Worm (Caenorhabditis elegans): Measurements from ENCODE around the gene twk-40.

Gene twk-40

DNA sequence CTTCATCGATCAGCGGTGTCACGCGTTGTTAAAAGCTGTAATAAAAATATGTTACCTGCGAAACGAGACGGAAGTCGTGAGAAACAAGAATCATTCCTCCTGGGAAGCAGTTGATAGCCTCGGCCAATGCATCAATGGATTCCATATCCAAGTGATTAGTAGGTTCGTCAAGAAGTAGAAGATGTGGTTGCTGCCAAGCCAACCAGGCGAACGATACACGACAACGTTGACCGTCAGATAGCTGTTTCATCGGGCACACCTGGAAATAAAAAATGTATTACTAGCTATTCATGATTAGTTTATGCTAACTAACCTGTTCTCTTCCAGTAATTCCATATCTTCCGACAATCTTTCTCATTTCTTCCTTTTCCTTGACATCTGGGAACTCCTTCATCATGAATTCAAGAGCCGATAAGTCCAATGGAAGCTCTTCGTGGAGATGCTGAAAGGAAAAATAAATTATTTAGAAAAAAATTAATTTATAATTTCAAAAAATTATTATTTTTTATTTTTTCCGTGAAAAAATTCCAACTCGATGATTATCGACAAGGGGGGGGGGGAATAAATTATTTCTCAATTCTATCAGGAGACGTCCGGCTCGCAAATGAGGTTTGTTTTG is 33.2 kb downstream of the twk-40 start, which contains the start of gene tag-164:
Gene tag-164, plus strand, starts transcription at position 569 of the 619 bp plus-strand sequence.
- TF ChIP-seq lsy-2 (tag; optimal IDR thresholded peaks at IDR 0.05) = no peak
- no peak for TF ChIP-seq lin-32 (GFP tag; optimal IDR thresholded peaks at IDR 0.05)
- TF ChIP-seq drap-1 (GFP tag; optimal IDR thresholded peaks at IDR 0.05) = no peak
- no peak for TF ChIP-seq ceh-83 (GFP tag; optimal IDR thresholded peaks at IDR 0.05)
- TF ChIP-seq sem-2 (GFP tag; optimal IDR thresholded peaks at IDR 0.05) = no peak
- TF ChIP-seq ces-1 (GFP tag; optimal IDR thresholded peaks at IDR 0.05) = no peak
- no peak for TF ChIP-seq mep-1 (tag; optimal IDR thresholded peaks at IDR 0.05)
- no peak for TF ChIP-seq nhr-28 (tag; optimal IDR thresholded peaks at IDR 0.05)
- TF ChIP-seq nhr-12 (tag; optimal IDR thresholded peaks at IDR 0.05) = no peak
- no peak for TF ChIP-seq nhr-237 (tag; optimal IDR thresholded peaks at IDR 0.05)
- no peak for TF ChIP-seq tbx-8 (GFP tag; optimal IDR thresholded peaks at IDR 0.05)
- TF ChIP-seq M03D4.4 (tag; optimal IDR thresholded peaks at IDR 0.05) = no peak
- TF ChIP-seq sptf-1 (tag; optimal IDR thresholded peaks at IDR 0.05) = no peak
- TF ChIP-seq elt-3 (tag; optimal IDR thresholded peaks at IDR 0.05) = no peak
- no peak for TF ChIP-seq hlh-1 (tag; optimal IDR thresholded peaks at IDR 0.05)
- no peak for TF ChIP-seq nhr-2 (tag; optimal IDR thresholded peaks at IDR 0.05)
- no peak for TF ChIP-seq zip-8 (tag; optimal IDR thresholded peaks at IDR 0.05)

DNA sequence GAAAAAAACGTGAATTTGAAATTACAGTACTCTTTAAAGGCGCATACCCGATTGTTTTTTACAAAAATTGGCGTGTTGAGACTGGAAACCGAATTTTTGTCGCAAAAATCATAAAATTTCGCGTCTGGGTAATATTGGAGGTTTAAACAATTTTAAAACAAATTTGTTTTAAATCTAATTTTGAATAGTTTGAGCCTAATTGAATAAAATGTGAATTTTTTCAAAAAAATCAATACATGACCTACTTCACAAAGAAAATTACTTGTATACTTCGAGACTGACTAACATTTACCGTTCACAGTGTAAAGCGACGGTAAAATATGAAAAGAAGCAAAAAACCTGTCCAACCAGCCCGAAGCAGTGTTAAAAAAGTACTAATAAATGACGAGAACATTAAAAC is 35.0 kb downstream of the twk-40 start:
- TF ChIP-seq pha-4 (tag; optimal IDR thresholded peaks at IDR 0.05) = no peak
- TF ChIP-seq unc-120 (tag; optimal IDR thresholded peaks at IDR 0.05; ENCODE audit: poor library complexity, severe bottlenecking) = no peak
- no peak for TF ChIP-seq mls-2 (tag; optimal IDR thresholded peaks at IDR 0.05)
- TF ChIP-seq flh-1 (GFP tag; optimal IDR thresholded peaks at IDR 0.05) = no peak
- TF ChIP-seq nhr-12 (tag; optimal IDR thresholded peaks at IDR 0.05) = no peak
- no peak for TF ChIP-seq ceh-83 (GFP tag; optimal IDR thresholded peaks at IDR 0.05)
- TF ChIP-seq ceh-39 (tag; optimal IDR thresholded peaks at IDR 0.05) = no peak
- no peak for TF ChIP-seq mep-1 (tag; optimal IDR thresholded peaks at IDR 0.05)
- no peak for TF ChIP-seq unc-62 (GFP tag; optimal IDR thresholded peaks at IDR 0.05)
- no peak for TF ChIP-seq ces-1 (GFP tag; optimal IDR thresholded peaks at IDR 0.05)
- TF ChIP-seq cnd-1 (tag; optimal IDR thresholded peaks at IDR 0.05) = no peak
- TF ChIP-seq mab-5 (tag; optimal IDR thresholded peaks at IDR 0.05) = no peak
- no peak for TF ChIP-seq elt-3 (tag; optimal IDR thresholded peaks at IDR 0.05)
- no peak for TF ChIP-seq ceh-43 (GFP tag; optimal IDR thresholded peaks at IDR 0.05)
- TF ChIP-seq zip-8 (tag; optimal IDR thresholded peaks at IDR 0.05) = no peak
- TF ChIP-seq nhr-2 (tag; optimal IDR thresholded peaks at IDR 0.05) = no peak
- TF ChIP-seq drap-1 (GFP tag; optimal IDR thresholded peaks at IDR 0.05) = no peak
- TF ChIP-seq lin-32 (GFP tag; optimal IDR thresholded peaks at IDR 0.05) = no peak
- TF ChIP-seq lsy-2 (tag; optimal IDR thresholded peaks at IDR 0.05) = no peak

DNA sequence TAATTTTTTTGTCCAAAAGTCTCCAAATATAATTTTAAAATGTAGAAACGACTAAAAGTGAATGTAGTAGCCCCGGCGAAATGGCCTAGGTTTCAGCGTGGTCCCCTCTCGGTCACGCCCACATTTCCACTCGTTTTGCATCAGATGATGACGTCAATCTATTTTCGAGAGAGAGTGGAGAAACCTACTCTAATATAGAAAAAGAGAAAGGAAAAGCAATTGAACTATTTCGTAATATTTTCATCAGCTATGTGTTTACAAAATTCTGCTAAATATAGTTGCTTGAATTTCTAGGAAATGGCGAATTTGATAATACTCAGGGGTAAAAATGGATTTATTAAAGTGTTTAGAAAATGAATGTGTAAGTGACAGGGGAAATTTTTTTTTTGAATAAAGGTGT is 36.5 kb downstream of the twk-40 start:
- TF ChIP-seq blmp-1 (tag; optimal IDR thresholded peaks at IDR 0.05) = no peak
- peak; percentile 26 for TF ChIP-seq ces-1 (GFP tag; optimal IDR thresholded peaks at IDR 0.05)

DNA sequence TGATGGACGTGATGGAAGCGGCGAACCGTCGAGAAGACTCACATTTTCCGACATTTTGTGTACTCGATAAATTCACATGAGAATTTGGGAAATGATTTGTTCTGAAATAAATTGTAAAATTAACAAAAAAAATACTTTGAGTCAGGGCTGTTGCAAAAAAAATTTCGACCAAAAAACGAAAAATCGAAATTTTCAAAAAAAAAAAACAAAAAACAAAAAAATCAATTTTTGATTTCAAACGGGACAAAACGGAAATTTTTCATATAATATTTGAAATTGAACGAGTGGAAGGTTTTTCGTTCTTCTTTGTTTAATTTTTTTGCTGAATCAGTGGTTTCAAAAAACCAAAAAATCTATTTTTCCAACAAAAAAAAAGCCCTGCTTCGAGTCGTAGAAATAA is 37.1 kb downstream of the twk-40 start, which contains the start of gene cua-1:
Gene cua-1, minus strand, starts transcription at position 101 of the 400 bp plus-strand sequence.
- TF ChIP-seq sptf-1 (tag; optimal IDR thresholded peaks at IDR 0.05) = no peak
- TF ChIP-seq ceh-43 (GFP tag; optimal IDR thresholded peaks at IDR 0.05) = no peak
- TF ChIP-seq elt-3 (tag; optimal IDR thresholded peaks at IDR 0.05) = no peak
- no peak for TF ChIP-seq unc-120 (tag; optimal IDR thresholded peaks at IDR 0.05; ENCODE audit: poor library complexity, severe bottlenecking)
- no peak for TF ChIP-seq pha-4 (tag; optimal IDR thresholded peaks at IDR 0.05)
- TF ChIP-seq hlh-1 (tag; optimal IDR thresholded peaks at IDR 0.05) = no peak
- TF ChIP-seq mep-1 (tag; optimal IDR thresholded peaks at IDR 0.05) = no peak
- no peak for TF ChIP-seq nhr-2 (tag; optimal IDR thresholded peaks at IDR 0.05)
- TF ChIP-seq nhr-76 (tag; optimal IDR thresholded peaks at IDR 0.05) = no peak
- no peak for TF ChIP-seq ztf-11 (tag; optimal IDR thresholded peaks at IDR 0.05)
- TF ChIP-seq lin-13 (tag; optimal IDR thresholded peaks at IDR 0.05) = no peak
- no peak for TF ChIP-seq lin-32 (GFP tag; optimal IDR thresholded peaks at IDR 0.05)
- TF ChIP-seq nhr-28 (tag; optimal IDR thresholded peaks at IDR 0.05) = no peak

DNA sequence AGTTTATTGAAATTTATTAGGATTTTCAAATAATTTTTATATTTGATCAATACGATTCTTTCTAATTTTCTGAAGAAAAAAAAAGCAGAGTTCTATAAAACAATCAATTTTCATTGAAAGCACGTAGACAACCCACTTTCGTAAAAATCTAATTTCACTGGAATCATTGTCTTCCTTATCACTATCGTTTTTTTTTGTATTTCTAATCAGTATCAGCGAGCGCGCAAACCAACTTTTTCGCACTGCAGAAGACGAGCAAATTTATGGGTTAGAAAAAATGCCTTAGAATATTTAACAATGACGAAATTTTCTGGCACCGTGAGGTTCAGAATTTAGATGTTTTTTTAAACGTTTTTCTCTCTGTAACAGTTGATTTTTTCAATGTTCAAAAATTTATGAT is 39.5 kb downstream of the twk-40 start:
- TF ChIP-seq cnd-1 (tag; optimal IDR thresholded peaks at IDR 0.05) (no peak), bed-3 (GFP tag; optimal IDR thresholded peaks at IDR 0.05) (no peak), nhr-2 (tag; optimal IDR thresholded peaks at IDR 0.05) (no peak), nhr-76 (tag; optimal IDR thresholded peaks at IDR 0.05) (no peak), nhr-28 (tag; optimal IDR thresholded peaks at IDR 0.05) (no peak), unc-120 (tag; optimal IDR thresholded peaks at IDR 0.05; ENCODE audit: poor library complexity, severe bottlenecking) (no peak), sem-2 (GFP tag; optimal IDR thresholded peaks at IDR 0.05) (no peak), ham-2 (GFP tag; optimal IDR thresholded peaks at IDR 0.05) (no peak), pha-4 (tag; optimal IDR thresholded peaks at IDR 0.05) (no peak)

All from whole organism, mixed stage, embryonic.